Worm (Caenorhabditis elegans): Measurements from ENCODE around the gene ztf-1.

DNA sequence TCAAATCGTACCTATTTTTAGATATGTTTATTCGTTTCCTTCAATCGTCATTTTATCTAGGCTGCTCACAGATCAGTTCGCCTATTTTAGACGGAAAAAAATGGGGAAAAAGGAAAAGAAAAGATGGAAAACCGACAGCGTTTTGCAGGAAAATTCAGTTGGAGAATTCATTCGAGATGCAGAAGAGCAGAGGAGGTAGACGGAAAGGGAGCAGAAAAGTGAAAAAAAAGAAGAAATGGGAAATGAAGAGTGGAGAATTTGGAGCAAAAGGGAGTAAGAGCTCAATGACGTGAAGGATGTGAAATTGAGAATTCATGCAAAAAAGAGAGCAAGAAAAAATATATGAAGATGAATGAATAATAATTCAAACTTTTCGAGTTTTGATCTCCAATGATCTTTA is 7.7 kb downstream of the ztf-1 start:
- no peak for TF ChIP-seq mdl-1 (tag; optimal IDR thresholded peaks at IDR 0.05)
- TF ChIP-seq pqm-1 (tag; optimal IDR thresholded peaks at IDR 0.05), result no peak
- TF ChIP-seq ceh-63 (GFP tag; optimal IDR thresholded peaks at IDR 0.05), result no peak
- TF ChIP-seq snu-23 (GFP tag; optimal IDR thresholded peaks at IDR 0.05), result no peak
- TF ChIP-seq C16A3.4 (tag; optimal IDR thresholded peaks at IDR 0.05), result no peak
- TF ChIP-seq unc-62 (GFP tag; optimal IDR thresholded peaks at IDR 0.05), result no peak
- no peak for TF ChIP-seq jun-1 (tag; optimal IDR thresholded peaks at IDR 0.05)
